Fruit fly (Drosophila melanogaster): Measurements from ENCODE around the gene Antp.

The Antp gene

dm6 chr3R:6853002-6853401, 146.0 kb downstream of the Antp start:
- TF ChIP-seq usp (GFP tag; optimal IDR thresholded peaks at IDR 0.05), result no peak
- TF ChIP-seq Abd-B (GFP tag; optimal IDR thresholded peaks at IDR 0.05), result no peak
- TF ChIP-seq fru (GFP tag; optimal IDR thresholded peaks at IDR 0.05), result no peak
- TF ChIP-seq Dif (GFP tag; optimal IDR thresholded peaks at IDR 0.05; ENCODE audit: partially characterized antibody), result no peak
- no peak for TF ChIP-seq sv (GFP tag; optimal IDR thresholded peaks at IDR 0.05)
- TF ChIP-seq Sp1 (GFP tag; optimal IDR thresholded peaks at IDR 0.05), result no peak
- no peak for TF ChIP-seq dmrt93B (GFP tag; optimal IDR thresholded peaks at IDR 0.05)
- TF ChIP-seq CG9705 (GFP tag; optimal IDR thresholded peaks at IDR 0.05), result no peak
- TF ChIP-seq CrebA (GFP tag; optimal IDR thresholded peaks at IDR 0.05; ENCODE audit: borderline replicate concordance), result no peak
- TF ChIP-seq lola (GFP tag; optimal IDR thresholded peaks at IDR 0.05), result no peak
- no peak for TF ChIP-seq h (GFP tag; optimal IDR thresholded peaks at IDR 0.05)

dm6 chr3R:6849866-6850265, 149.2 kb downstream of the Antp start, which contains the start of gene Scr:
TSS of gene Scr (minus strand) at chr3R:6849981.
- TF ChIP-seq jim (GFP tag; optimal IDR thresholded peaks at IDR 0.05) (no peak), Rel (GFP tag; optimal IDR thresholded peaks at IDR 0.05) (no peak), Rel (tag; optimal IDR thresholded peaks at IDR 0.05) (no peak), dl (GFP tag; optimal IDR thresholded peaks at IDR 0.05; ENCODE audit: insufficient read depth in 1 of 2, partially characterized antibody in 2 of 2) (peak in 1 of 2 experiments; percentile 2), CrebA (GFP tag; optimal IDR thresholded peaks at IDR 0.05; ENCODE audit: borderline replicate concordance) (no peak), dmrt93B (GFP tag; optimal IDR thresholded peaks at IDR 0.05) (no peak), Dif (GFP tag; optimal IDR thresholded peaks at IDR 0.05; ENCODE audit: partially characterized antibody) (no peak), Vsx2 (GFP tag; optimal IDR thresholded peaks at IDR 0.05; ENCODE audit: partially characterized antibody) (no peak), Dfd (GFP tag; optimal IDR thresholded peaks at IDR 0.05) (no peak)

dm6 chr3R:6848595-6848994, 150.4 kb downstream of the Antp start:
- no peak for TF ChIP-seq dmrt93B (GFP tag; optimal IDR thresholded peaks at IDR 0.05)
- peak; percentile 48 for TF ChIP-seq Vsx2 (GFP tag; optimal IDR thresholded peaks at IDR 0.05; ENCODE audit: partially characterized antibody)
- no peak for TF ChIP-seq dl (GFP tag; optimal IDR thresholded peaks at IDR 0.05; ENCODE audit: insufficient read depth in 1 of 2, partially characterized antibody in 2 of 2)
- TF ChIP-seq pan (optimal IDR thresholded peaks at IDR 0.05), result no peak
- TF ChIP-seq CrebA (GFP tag; optimal IDR thresholded peaks at IDR 0.05; ENCODE audit: borderline replicate concordance), result peak; percentile 43
- TF ChIP-seq usp (GFP tag; optimal IDR thresholded peaks at IDR 0.05), result no peak
- TF ChIP-seq Myc (optimal IDR thresholded peaks at IDR 0.05), result peak; percentile 34
- peak; percentile 60 for TF ChIP-seq Dif (GFP tag; optimal IDR thresholded peaks at IDR 0.05; ENCODE audit: partially characterized antibody)
- peak; percentile 25 for TF ChIP-seq Rel (GFP tag; optimal IDR thresholded peaks at IDR 0.05)
- TF ChIP-seq Rel (tag; optimal IDR thresholded peaks at IDR 0.05), result no peak
- no peak for TF ChIP-seq Abd-B (GFP tag; optimal IDR thresholded peaks at IDR 0.05)
- no peak for TF ChIP-seq Mio (GFP tag; optimal IDR thresholded peaks at IDR 0.05)
- peak; percentile 8 for TF ChIP-seq N (GFP tag; optimal IDR thresholded peaks at IDR 0.05)

All from whole organism, wandering third instar larva.